Worm (Caenorhabditis elegans) whole organism, L4/young adult: ENCODE measurements around the gene ilys-1.

Source experiments
- W03F9.2 ChIP-seq: fragments of 150-350 bp; optimal IDR thresholded peaks from 2 replicates; lab custom pipeline; 2014; ENCODE audit warnings: missing biosample characterization, missing genetic modification characterization
- him-1 ChIP-seq: sonication (generic microtip); optimal IDR thresholded peaks from 2 replicates; lab custom pipeline; 2016; ENCODE audit warnings: missing genotype, missing genetic modification reagents, missing genetic modification characterization, missing compliant biosample characterization

DNA sequence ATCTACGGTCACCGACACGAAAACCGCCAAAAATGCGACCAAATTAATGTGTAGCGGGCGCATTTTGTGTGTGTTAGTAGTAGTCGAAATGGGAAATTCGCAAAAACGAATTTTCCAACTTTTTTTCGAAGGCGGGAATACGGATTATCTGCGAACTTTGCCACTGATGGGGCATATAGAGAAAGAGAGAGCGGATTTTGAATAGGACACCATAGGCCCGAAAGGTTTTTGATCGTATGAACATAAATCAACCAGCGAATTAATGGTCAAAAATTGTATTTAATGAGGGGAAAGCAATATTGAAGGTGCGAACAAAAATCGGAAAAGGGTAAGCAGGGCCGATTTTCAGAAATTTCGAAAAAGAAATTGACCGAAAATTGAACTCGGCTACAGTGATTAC lies 37.6 kb downstream of the ilys-1 start, which contains the start of gene Y69A2AR.22:
- TF ChIP-seq him-1 (tag; lab: Kevin White, UChicago), result no peak
- TF ChIP-seq W03F9.2, result no peak
